Fruit fly (Drosophila melanogaster) whole organism, embryonic: ENCODE data around the gene CG34171.

Experiments used
- ATbp ChIP-seq: fragments of 200-800 bp; sonication (Bioruptor generic); optimal IDR thresholded peaks from 2 replicates; lab custom pipeline; 2017; ENCODE audit warnings: missing biosample characterization, mild to moderate bottlenecking, missing genetic modification characterization, missing genetic modification reagents
- Blimp-1 ChIP-seq: fragments of 200-800 bp; sonication (Bioruptor generic); optimal IDR thresholded peaks from 3 replicates; lab custom pipeline; 2018; ENCODE audit warnings: missing biosample characterization, missing genetic modification characterization, mild to moderate bottlenecking, moderate library complexity, missing genetic modification reagents
- CG1024 ChIP-seq: fragments of 200-800 bp; sonication (Bioruptor generic); IDR thresholded peaks from 2 replicates; pipeline ENCODE4 v1.3.6; 2022; ENCODE audit warnings: missing biosample characterization, missing genetic modification characterization
- CG10366 ChIP-seq: fragments of 200-800 bp; sonication (Bioruptor generic); IDR thresholded peaks from 2 replicates; pipeline ENCODE4 v1.3.6; 2022; ENCODE audit warnings: missing biosample characterization, missing genetic modification characterization
- CG13123 ChIP-seq: fragments of 200-800 bp; sonication (Bioruptor generic); optimal IDR thresholded peaks from 2 replicates; lab custom pipeline; 2016; ENCODE audit warnings: missing biosample characterization, missing genetic modification characterization
- CG15601 ChIP-seq: fragments of 200-800 bp; sonication (Bioruptor generic); optimal IDR thresholded peaks from 3 replicates; lab custom pipeline; 2019; ENCODE audit warnings: missing biosample characterization, mild to moderate bottlenecking, missing genetic modification characterization, moderate library complexity
- CG15696 ChIP-seq: fragments of 200-800 bp; sonication (Bioruptor generic); optimal IDR thresholded peaks from 2 replicates; lab custom pipeline; 2019; ENCODE audit warnings: missing biosample characterization, mild to moderate bottlenecking, missing genetic modification characterization, moderate library complexity
- CG1603 ChIP-seq: fragments of 200-800 bp; sonication (Bioruptor generic); optimal IDR thresholded peaks from 2 replicates; lab custom pipeline; 2019; ENCODE audit warnings: missing biosample characterization, mild to moderate bottlenecking, missing genetic modification characterization, moderate library complexity
- CG17359 ChIP-seq: fragments of 200-800 bp; sonication (Bioruptor generic); optimal IDR thresholded peaks from 3 replicates; lab custom pipeline; 2018; ENCODE audit warnings: missing biosample characterization, mild to moderate bottlenecking, missing genetic modification characterization, moderate library complexity
- CG2199 ChIP-seq: fragments of 200-800 bp; sonication (Bioruptor generic); IDR thresholded peaks from 3 replicates; pipeline ENCODE4 v1.3.6; 2022; ENCODE audit warnings: missing biosample characterization, missing genetic modification characterization
- CG2202 ChIP-seq: fragments of 200-800 bp; sonication (Bioruptor generic); optimal IDR thresholded peaks from 2 replicates; lab custom pipeline; 2018; ENCODE audit warnings: missing biosample characterization, mild to moderate bottlenecking, missing genetic modification characterization
- CG2678 ChIP-seq: fragments of 200-800 bp; sonication (Bioruptor generic); optimal IDR thresholded peaks from 3 replicates; lab custom pipeline; 2019; ENCODE audit warnings: missing biosample characterization, mild to moderate bottlenecking, missing genetic modification characterization, moderate library complexity
- CG31441 ChIP-seq: fragments of 200-800 bp; sonication (Bioruptor generic); IDR thresholded peaks from 2 replicates; pipeline ENCODE4 v1.3.6; 2022; ENCODE audit warnings: missing biosample characterization, missing genetic modification characterization
- CG32532 ChIP-seq: fragments of 200-800 bp; sonication (Bioruptor generic); IDR thresholded peaks from 2 replicates; pipeline ENCODE4 v1.3.6; 2022; ENCODE audit warnings: missing biosample characterization, missing genetic modification characterization
- CG3407 ChIP-seq: fragments of 200-800 bp; sonication (Bioruptor generic); optimal IDR thresholded peaks from 2 replicates; lab custom pipeline; 2018; ENCODE audit warnings: missing biosample characterization, mild to moderate bottlenecking, missing genetic modification characterization
- CG4707 ChIP-seq: fragments of 200-800 bp; sonication (Bioruptor generic); optimal IDR thresholded peaks from 2 replicates; lab custom pipeline; 2018; ENCODE audit warnings: missing biosample characterization, mild to moderate bottlenecking, missing genetic modification characterization, moderate library complexity
- CG5245 ChIP-seq: fragments of 200-800 bp; sonication (Bioruptor generic); optimal IDR thresholded peaks from 3 replicates; lab custom pipeline; 2016; ENCODE audit warnings: missing biosample characterization, missing genetic modification characterization
- CG6791 ChIP-seq: fragments of 200-800 bp; sonication (Bioruptor generic); IDR thresholded peaks from 3 replicates; pipeline ENCODE4 v1.3.6; 2022; ENCODE audit warnings: missing biosample characterization, missing genetic modification characterization; ENCODE audit not compliant: partially characterized antibody
- CG8281 ChIP-seq: fragments of 200-800 bp; sonication (Bioruptor generic); optimal IDR thresholded peaks from 2 replicates; lab custom pipeline; 2018; ENCODE audit warnings: missing biosample characterization, mild to moderate bottlenecking, missing genetic modification characterization, moderate library complexity
- CG8924 ChIP-seq: fragments of 200-800 bp; optimal IDR thresholded peaks from 3 replicates; lab custom pipeline; 2019; ENCODE audit warnings: missing biosample characterization, mild to moderate bottlenecking, missing genetic modification characterization, moderate library complexity
- D ChIP-seq, 2 experiments: fragments of 200-800 bp in 1 of 2; fragments of >200 bp in 1 of 2; sonication (Bioruptor generic) in 1 of 2; optimal IDR thresholded peaks; 2 replicates in 1 of 2; 3 replicates in 1 of 2; lab custom pipeline; 2017; ENCODE audit warnings: mild to moderate bottlenecking in 1 of 2, missing biosample characterization in 1 of 2, missing genetic modification characterization in 1 of 2, missing genetic modification reagents in 1 of 2
- Elba2 ChIP-seq: fragments of 200-800 bp; sonication (Bioruptor generic); optimal IDR thresholded peaks from 3 replicates; lab custom pipeline; 2016; ENCODE audit warnings: missing biosample characterization, missing genetic modification characterization
- Ets65A ChIP-seq: fragments of 200-800 bp; sonication (Bioruptor generic); peaks from one replicate; lab custom pipeline; 2016; ENCODE audit warnings: missing biosample characterization, missing genetic modification characterization
- Kr ChIP-seq: fragments of 200-800 bp; sonication (Bioruptor generic); optimal IDR thresholded peaks from 2 replicates; lab custom pipeline; 2017; ENCODE audit warnings: missing biosample characterization, mild to moderate bottlenecking, missing genetic modification characterization
- Neu2 ChIP-seq: fragments of 200-800 bp; sonication (Bioruptor generic); optimal IDR thresholded peaks from 3 replicates; lab custom pipeline; 2016; ENCODE audit warnings: missing biosample characterization, missing genetic modification characterization, borderline replicate concordance
- Ravus ChIP-seq: fragments of 200-800 bp; sonication (Bioruptor generic); IDR thresholded peaks from 2 replicates; pipeline ENCODE4 v1.3.6; 2022; ENCODE audit warnings: missing biosample characterization, missing genetic modification characterization
- Sox102F ChIP-seq: fragments of 200-800 bp; sonication (Bioruptor generic); optimal IDR thresholded peaks from 2 replicates; lab custom pipeline; 2018; ENCODE audit warnings: missing biosample characterization, mild to moderate bottlenecking, missing genetic modification characterization, moderate library complexity
- Stat92E ChIP-seq, 3 experiments: fragments of >200 bp in 2 of 3; fragments of 200-800 bp in 1 of 3; sonication (Bioruptor generic) in 1 of 3; optimal IDR thresholded peaks; 2 replicates each; lab custom pipeline; 2017 to 2019; ENCODE audit warnings: missing biosample characterization in 3 of 3, missing genetic modification characterization in 3 of 3, mild to moderate bottlenecking in 1 of 3, moderate library complexity in 1 of 3
- TFAM ChIP-seq: fragments of 200-800 bp; sonication (Bioruptor generic); optimal IDR thresholded peaks from 2 replicates; lab custom pipeline; 2017; ENCODE audit warnings: missing biosample characterization, missing genetic modification characterization, inconsistent platforms
- Xrp1 ChIP-seq: fragments of 200-800 bp; sonication (Bioruptor generic); IDR thresholded peaks from 2 replicates; pipeline ENCODE4 v1.3.6; 2022; ENCODE audit warnings: missing biosample characterization, missing genetic modification characterization
- ac ChIP-seq: fragments of 200-800 bp; sonication (Bioruptor generic); optimal IDR thresholded peaks from 3 replicates; lab custom pipeline; 2017; ENCODE audit warnings: missing biosample characterization, mild to moderate bottlenecking, missing genetic modification characterization
- chn ChIP-seq: fragments of 200-800 bp; sonication (Bioruptor generic); optimal IDR thresholded peaks from 2 replicates; lab custom pipeline; 2016; ENCODE audit warnings: missing biosample characterization, missing genetic modification characterization
- ci ChIP-seq: fragments of 200-800 bp; sonication (Bioruptor generic); IDR thresholded peaks from 3 replicates; pipeline ENCODE4 v1.3.6; 2022; ENCODE audit warnings: missing biosample characterization, missing genetic modification characterization
- dmrt11E ChIP-seq: fragments of 200-800 bp; sonication (Bioruptor generic); optimal IDR thresholded peaks from 3 replicates; lab custom pipeline; 2018; ENCODE audit warnings: missing biosample characterization, mild to moderate bottlenecking, missing genetic modification characterization, moderate library complexity
- dmrt99B ChIP-seq: fragments of 200-800 bp; sonication (Bioruptor generic); optimal IDR thresholded peaks from 2 replicates; lab custom pipeline; 2018; ENCODE audit warnings: missing biosample characterization, mild to moderate bottlenecking, missing genetic modification characterization, moderate library complexity
- eve ChIP-seq, 2 experiments: fragments of >200 bp; optimal IDR thresholded peaks; 2 replicates each; lab custom pipeline; 2017; ENCODE audit warnings: missing biosample characterization in 2 of 2, missing genetic modification characterization in 2 of 2
- fd64A ChIP-seq: fragments of 200-800 bp; sonication (Bioruptor generic); optimal IDR thresholded peaks from 3 replicates; lab custom pipeline; 2018; ENCODE audit warnings: missing biosample characterization, mild to moderate bottlenecking, missing genetic modification characterization
- hb ChIP-seq: fragments of 200-800 bp; sonication (Bioruptor generic); IDR thresholded peaks from 3 replicates; pipeline ENCODE4 v1.3.6; 2022; ENCODE audit warnings: missing biosample characterization, missing genetic modification characterization; ENCODE audit not compliant: partially characterized antibody
- inv ChIP-seq: fragments of 200-800 bp; sonication (Bioruptor generic); IDR thresholded peaks from 2 replicates; pipeline ENCODE4 v1.3.6; 2022; ENCODE audit warnings: missing biosample characterization, missing genetic modification characterization; ENCODE audit not compliant: partially characterized antibody
- onecut ChIP-seq: fragments of 200-800 bp; sonication (Bioruptor generic); IDR thresholded peaks from 2 replicates; pipeline ENCODE4 v1.3.6; 2022; ENCODE audit warnings: missing biosample characterization, missing genetic modification characterization
- otp ChIP-seq: fragments of 200-800 bp; sonication (Bioruptor generic); IDR thresholded peaks from 3 replicates; pipeline ENCODE4, ENCODE4 v1.3.6; 2022; ENCODE audit warnings: missing biosample characterization, missing genetic modification characterization
- pb ChIP-seq: fragments of 200-800 bp; sonication (Bioruptor generic); optimal IDR thresholded peaks from 3 replicates; lab custom pipeline; 2016; ENCODE audit warnings: missing biosample characterization, missing genetic modification characterization
- rib ChIP-seq: fragments of 200-800 bp; sonication (Bioruptor generic); IDR thresholded peaks from 2 replicates; pipeline ENCODE4 v1.3.6; 2022; ENCODE audit warnings: missing biosample characterization, missing genetic modification characterization
- slbo ChIP-seq: fragments of 200-800 bp; sonication (Bioruptor generic); IDR thresholded peaks from 2 replicates; pipeline ENCODE4 v1.3.6; 2022; ENCODE audit warnings: missing biosample characterization, missing genetic modification characterization
- tio ChIP-seq: fragments of 200-800 bp; sonication (Bioruptor generic); optimal IDR thresholded peaks from 2 replicates; lab custom pipeline; 2017; ENCODE audit warnings: missing biosample characterization, missing genetic modification characterization, inconsistent platforms
- twi ChIP-seq: fragments of 200-800 bp; optimal IDR thresholded peaks from 2 replicates; lab custom pipeline; 2019; ENCODE audit warnings: missing biosample characterization, mild to moderate bottlenecking, missing genetic modification characterization, moderate library complexity
- wek ChIP-seq: fragments of 200-800 bp; sonication (Bioruptor generic); optimal IDR thresholded peaks from 3 replicates; lab custom pipeline; 2018; ENCODE audit warnings: missing biosample characterization, mild to moderate bottlenecking, missing genetic modification characterization, moderate library complexity
- zfh1 ChIP-seq: fragments of 200-800 bp; sonication (Bioruptor generic); IDR thresholded peaks from 3 replicates; pipeline ENCODE4 v1.3.6; 2022; ENCODE audit warnings: missing biosample characterization, missing genetic modification characterization

CG34171 gene

dm6 chr2L:18335641-18336040 is 42.8 kb upstream of the CG34171 start:
- TF ChIP-seq slbo (GFP tag; lab: Robert Waterston, UW) = no peak
- no peak for TF ChIP-seq dmrt99B (tag; lab: Kevin White, UChicago)
- TF ChIP-seq hb (GFP tag; lab: Robert Waterston, UW) = no peak
- TF ChIP-seq tio = no peak
- no peak for TF ChIP-seq inv (GFP tag; lab: Robert Waterston, UW)
- peak; percentile 3 for TF ChIP-seq Blimp-1 (GFP tag; lab: Kevin White, UChicago)
- TF ChIP-seq pb = no peak
- TF ChIP-seq ATbp = peak; percentile 54
- no peak for TF ChIP-seq CG8924
- no peak for TF ChIP-seq CG13123 (GFP tag; lab: Kevin White, UChicago)
- no peak for TF ChIP-seq D (optimal IDR thresholded peaks at IDR 0.05; lab: Kevin White, UChicago)
- TF ChIP-seq D (GFP tag; optimal IDR thresholded peaks at IDR 0.05; lab: Kevin White, UChicago) = peak; percentile 26
- peak; percentile 35 for TF ChIP-seq twi (tag; lab: Kevin White, UChicago)
- TF ChIP-seq Sox102F (GFP tag; lab: Kevin White, UChicago) = peak; percentile 20
- peak; percentile 36 for TF ChIP-seq wek (GFP tag; lab: Kevin White, UChicago)
- TF ChIP-seq CG17359 (tag; lab: Kevin White, UChicago) = peak; percentile 17
- no peak for TF ChIP-seq Neu2
- peak; percentile 75 for TF ChIP-seq Ets65A (GFP tag; lab: Kevin White, UChicago)
- no peak for TF ChIP-seq otp (GFP tag; lab: Robert Waterston, UW)
- TF ChIP-seq CG32532 (GFP tag; lab: Robert Waterston, UW) = no peak
- TF ChIP-seq CG2202 (tag; lab: Kevin White, UChicago) = peak; percentile 23
- no peak for TF ChIP-seq eve (GFP tag; optimal IDR thresholded peaks at IDR 0.05; lab: Kevin White, UChicago)
- TF ChIP-seq Xrp1 (GFP tag; lab: Robert Waterston, UW) = peak; percentile 54
- TF ChIP-seq Elba2 (GFP tag; lab: Kevin White, UChicago) = no peak
- peak; percentile 41 for TF ChIP-seq fd64A (GFP tag; lab: Kevin White, UChicago)
- no peak for TF ChIP-seq chn (GFP tag; lab: Kevin White, UChicago)
- peak; percentile 29 for TF ChIP-seq CG1603 (tag; lab: Kevin White, UChicago)
- TF ChIP-seq onecut (GFP tag; lab: Robert Waterston, UW) = 0 out of 2 replicates have a peak, but pooled peaks have one; percentile 9
- TF ChIP-seq ac (GFP tag; lab: Kevin White, UChicago) = peak; percentile 23
- TF ChIP-seq CG15601 (tag; lab: Kevin White, UChicago) = peak; percentile 9
- TF ChIP-seq rib (GFP tag; lab: Robert Waterston, UW) = no peak
- TF ChIP-seq dmrt11E (tag; lab: Kevin White, UChicago) = peak; percentile 50
- TF ChIP-seq CG8281 (tag; lab: Kevin White, UChicago) = no peak
- no peak for TF ChIP-seq CG5245 (GFP tag; lab: Kevin White, UChicago)
- no peak for TF ChIP-seq CG31441 (GFP tag; lab: Robert Waterston, UW)
- peak; percentile 16; the same call in 1 of the 3 replicates for TF ChIP-seq ci (GFP tag; lab: Robert Waterston, UW)
- TF ChIP-seq zfh1 (GFP tag; lab: Robert Waterston, UW) = no peak
- no peak for TF ChIP-seq Ravus (GFP tag; lab: Robert Waterston, UW)
- TF ChIP-seq CG10366 (GFP tag; lab: Robert Waterston, UW) = no peak
- TF ChIP-seq CG2199 (GFP tag; lab: Robert Waterston, UW) = 0 out of 3 replicates have a peak, but pooled peaks have one; percentile 64
- no peak for TF ChIP-seq Kr (GFP tag; lab: Kevin White, UChicago)
- 0 out of 2 replicates have a peak, but pooled peaks have one; percentile 6 for TF ChIP-seq CG1024
- peak; percentile 22 for TF ChIP-seq CG3407 (GFP tag; lab: Kevin White, UChicago)
- TF ChIP-seq CG4707 (GFP tag; lab: Kevin White, UChicago) = peak; percentile 47
- TF ChIP-seq CG15696 (tag; lab: Kevin White, UChicago) = peak; percentile 29
- no peak for TF ChIP-seq TFAM (GFP tag; lab: Kevin White, UChicago)
- TF ChIP-seq CG6791 = no peak
- peak in 1 of 3 experiments; percentile 37 for TF ChIP-seq Stat92E (GFP tag; optimal IDR thresholded peaks at IDR 0.05; lab: Kevin White, UChicago)
- TF ChIP-seq CG2678 (tag; lab: Kevin White, UChicago) = peak; percentile 18
